Worm (Caenorhabditis elegans): ENCODE data around the gene Y62E10A.23.

DNA sequence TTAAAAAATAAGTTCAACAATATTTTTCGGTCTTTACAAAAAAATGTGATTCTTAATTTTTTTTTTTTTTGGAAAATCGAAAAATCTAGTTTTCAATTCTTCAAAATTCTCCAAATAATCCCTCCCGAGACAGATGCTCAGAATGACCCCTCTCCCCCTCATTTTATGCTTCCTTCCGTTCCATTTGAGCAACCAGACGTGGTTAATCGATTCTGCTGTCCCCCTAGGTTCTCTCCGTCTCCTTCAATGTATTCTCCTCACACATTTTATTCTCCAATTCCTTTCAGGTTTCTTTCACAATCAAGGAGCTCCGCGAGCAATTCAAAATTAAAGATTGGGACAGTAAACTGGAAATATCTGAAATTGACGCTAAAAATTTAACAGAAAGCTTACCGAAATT lies 11.2 kb upstream of the Y62E10A.23 start:
- TF ChIP-seq T22C8.4 (GFP tag; IDR thresholded peaks at IDR 0.05) (peak; percentile 55), cog-1 (tag; optimal IDR thresholded peaks at IDR 0.05) (no peak), ref-1 (GFP tag; conservative IDR thresholded peaks at IDR 0.05) (no peak)
